Worm (Caenorhabditis elegans): Measurements from ENCODE around the gene F27D9.2.

F27D9.2 gene

DNA sequence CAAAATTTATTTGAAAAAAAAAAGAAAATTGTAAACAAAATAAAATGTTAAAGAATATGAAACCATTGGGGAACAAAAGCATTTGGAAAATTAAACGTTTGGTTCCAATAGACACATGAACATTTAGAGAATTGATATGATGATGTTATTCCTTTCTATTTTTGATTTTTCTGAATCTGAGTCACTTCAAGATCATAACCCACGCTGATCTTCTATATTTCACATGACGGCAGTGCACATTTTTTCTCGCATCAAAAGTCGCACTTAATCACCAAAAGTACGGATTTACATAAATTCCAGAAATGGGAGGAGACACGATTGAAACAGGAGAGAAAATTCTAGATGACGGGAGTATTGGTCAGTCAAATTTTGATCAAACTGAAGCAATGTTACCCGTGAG lies at the start of gene F27D9.2:
Gene F27D9.2 (plus strand): TSS at position 301 of the 400 bp plus-strand sequence.
- TF ChIP-seq cey-2 (tag; optimal IDR thresholded peaks at IDR 0.05; ENCODE audit: borderline replicate concordance, insufficient read depth), result no peak

DNA sequence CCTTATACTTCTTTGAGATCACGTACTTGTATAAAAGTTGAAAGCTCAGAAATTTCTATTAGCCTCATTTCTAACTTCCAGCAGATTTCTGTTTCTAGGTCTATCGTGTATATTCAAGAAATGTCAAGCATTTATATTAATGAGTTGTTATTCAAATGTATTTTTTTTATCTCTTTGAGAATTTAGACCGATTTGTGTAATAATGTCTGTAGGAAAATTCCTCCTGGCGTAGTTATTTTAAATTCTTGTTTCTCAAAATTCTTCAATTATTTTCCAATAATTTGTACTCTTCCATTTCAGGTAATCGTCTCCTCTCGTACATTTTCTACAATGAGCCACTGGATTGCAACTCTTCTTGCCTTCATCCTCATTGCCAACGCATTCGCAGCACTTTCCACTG lies 45.4 kb upstream of the F27D9.2 start, which contains the start of gene nlp-61:
Gene nlp-61 (plus strand): TSS at position 301 of the 400 bp plus-strand sequence.
- TF ChIP-seq aha-1 (tag) (peak; percentile 76), hlh-30 (tag; optimal IDR thresholded peaks at IDR 0.05; ENCODE audit: insufficient read depth) (no peak)

DNA sequence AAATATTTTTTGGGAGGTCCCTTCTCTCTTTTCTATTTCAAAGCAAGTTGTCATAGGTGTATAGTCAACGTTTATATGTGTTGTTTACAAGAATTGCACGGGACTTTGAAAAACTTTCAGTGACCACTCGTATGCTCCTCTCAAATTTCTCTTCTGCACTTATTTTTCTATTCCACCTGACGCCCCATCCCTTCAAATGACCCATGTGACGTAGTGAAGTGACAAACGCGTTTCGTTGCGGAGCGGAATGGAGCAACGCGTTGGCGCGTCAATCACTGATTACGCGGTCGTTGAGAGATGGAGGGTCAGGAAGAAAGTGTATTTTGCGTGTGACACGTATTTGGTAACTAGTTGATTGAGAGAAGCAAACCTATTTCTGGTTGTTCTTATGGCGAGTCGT lies 36.8 kb upstream of the F27D9.2 start:
- TF ChIP-seq rbr-2 (tag; optimal IDR thresholded peaks at IDR 0.05) (no peak), T26A8.4 (GFP tag; IDR thresholded peaks at IDR 0.05) (0 out of 2 replicates have a peak, but pooled peaks have one; percentile 25), hif-1 (tag; optimal IDR thresholded peaks at IDR 0.05) (peak in 1 of 2 experiments; percentile 76), mdl-1 (tag; optimal IDR thresholded peaks at IDR 0.05) (peak in 1 of 2 experiments; percentile 9), Y5F2A.4 (GFP tag; optimal IDR thresholded peaks at IDR 0.05) (no peak), unc-62 (GFP tag; optimal IDR thresholded peaks at IDR 0.05 in 1 of 2) (peak in 1 of 2 experiments; percentile 4), unc-62 (tag; optimal IDR thresholded peaks at IDR 0.05) (no peak), hlh-30 (tag; optimal IDR thresholded peaks at IDR 0.05; ENCODE audit: insufficient read depth) (peak; percentile 73), daf-16 (GFP tag; optimal IDR thresholded peaks at IDR 0.05) (peak in 1 of 2 experiments; percentile 62), daf-16 (tag; optimal IDR thresholded peaks at IDR 0.05) (peak; percentile 35), hlh-11 (tag; optimal IDR thresholded peaks at IDR 0.05) (peak; percentile 87), Y48G9A.11 (GFP tag; IDR thresholded peaks at IDR 0.05) (no peak), zag-1 (tag; optimal IDR thresholded peaks at IDR 0.05) (no peak)

DNA sequence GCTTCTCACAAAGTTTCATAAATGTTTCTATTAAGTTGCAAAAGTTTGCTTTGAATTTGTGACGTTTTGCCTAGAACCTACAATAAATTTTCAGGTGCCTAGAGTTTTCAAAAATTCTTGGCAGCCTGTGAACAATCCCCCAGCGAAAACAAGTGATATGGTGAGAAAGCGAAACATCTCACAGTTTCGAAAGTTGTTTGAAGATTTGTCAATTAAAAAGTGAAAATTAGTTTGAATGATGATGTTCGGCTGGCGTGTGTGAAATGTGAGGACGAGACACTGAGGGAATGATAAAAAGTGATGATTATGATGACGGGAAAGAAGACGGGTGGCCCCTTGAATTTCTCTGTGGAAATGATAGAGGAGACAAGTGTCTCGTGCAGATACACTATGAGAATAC lies 34.0 kb upstream of the F27D9.2 start:
- TF ChIP-seq T20F7.1 (GFP tag; optimal IDR thresholded peaks at IDR 0.05) (no peak), duxl-1 (tag; optimal IDR thresholded peaks at IDR 0.05; ENCODE audit: poor library complexity) (no peak), zag-1 (tag; optimal IDR thresholded peaks at IDR 0.05) (no peak), hif-1 (tag; optimal IDR thresholded peaks at IDR 0.05) (no peak), nhr-237 (tag; optimal IDR thresholded peaks at IDR 0.05) (no peak), unc-62 (GFP tag; optimal IDR thresholded peaks at IDR 0.05 in 1 of 2) (peak in 1 of 2 experiments; percentile 58), unc-62 (tag; optimal IDR thresholded peaks at IDR 0.05) (no peak), dve-1 (tag; optimal IDR thresholded peaks at IDR 0.05; ENCODE audit: insufficient read depth) (no peak), aha-1 (tag) (peak; percentile 50), hlh-30 (tag; optimal IDR thresholded peaks at IDR 0.05; ENCODE audit: insufficient read depth) (peak; percentile 47)

DNA sequence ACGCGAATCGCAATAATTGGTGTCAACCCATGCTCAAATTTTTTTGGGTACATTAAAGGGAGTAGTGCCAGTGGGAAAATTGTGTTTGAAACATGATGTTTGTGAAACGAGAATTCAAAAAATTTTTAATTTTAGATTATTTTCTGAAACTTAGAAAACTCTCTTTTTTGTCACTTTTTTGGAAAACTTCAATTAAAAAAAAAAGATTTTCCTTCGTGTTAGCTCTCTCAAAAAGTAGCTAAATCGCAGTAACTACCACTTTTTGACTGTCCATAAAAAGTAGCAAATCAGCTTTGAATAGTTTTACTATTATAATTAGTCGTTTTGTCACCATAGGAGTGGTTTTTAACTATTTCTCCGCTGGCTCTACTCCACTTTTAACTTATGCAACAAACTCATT lies 32.4 kb upstream of the F27D9.2 start:
- TF ChIP-seq aha-1 (tag) (peak; percentile 91), F44E2.7 (GFP tag; IDR thresholded peaks at IDR 0.05) (no peak), lin-1 (GFP tag; IDR thresholded peaks at IDR 0.05) (no peak), mxl-3 (GFP tag; optimal IDR thresholded peaks at IDR 0.05) (no peak), nhr-25 (tag; optimal IDR thresholded peaks at IDR 0.05; ENCODE audit: borderline replicate concordance, insufficient read depth) (no peak), T26A8.4 (GFP tag; IDR thresholded peaks at IDR 0.05) (no peak)

DNA sequence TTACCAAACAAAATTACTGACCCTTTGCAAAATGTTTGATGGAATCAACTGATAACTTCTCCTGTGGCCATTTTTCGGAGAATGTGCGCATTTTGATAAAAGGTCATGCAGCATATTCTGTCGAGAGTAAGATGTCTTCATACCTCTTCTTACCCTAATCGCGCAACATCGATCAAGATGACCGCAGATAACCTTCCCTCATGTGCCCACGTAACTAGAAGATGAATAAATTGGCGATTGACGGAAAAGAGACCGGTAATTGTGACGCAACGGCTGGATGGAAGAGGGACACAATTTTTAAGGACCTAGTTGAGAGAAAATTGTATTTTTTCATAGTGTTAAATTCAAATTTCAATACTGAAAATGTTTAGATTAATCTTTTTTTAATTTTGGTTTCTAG lies 32.0 kb upstream of the F27D9.2 start:
- TF ChIP-seq nhr-111 (GFP tag; optimal IDR thresholded peaks at IDR 0.05), result no peak
- no peak for TF ChIP-seq lin-13 (GFP tag; optimal IDR thresholded peaks at IDR 0.05)
- TF ChIP-seq mdt-29 (GFP tag; IDR thresholded peaks at IDR 0.05), result no peak
- TF ChIP-seq fkh-10 (GFP tag; optimal IDR thresholded peaks at IDR 0.05), result no peak
- no peak for TF ChIP-seq nhr-10 (tag; optimal IDR thresholded peaks at IDR 0.05)
- no peak for TF ChIP-seq zip-2 (tag; optimal IDR thresholded peaks at IDR 0.05)
- no peak for TF ChIP-seq daf-12 (tag; optimal IDR thresholded peaks at IDR 0.05)
- TF ChIP-seq spr-3 (GFP tag; optimal IDR thresholded peaks at IDR 0.05), result no peak
- TF ChIP-seq set-16 (GFP tag; IDR thresholded peaks at IDR 0.05), result no peak
- no peak for TF ChIP-seq egl-27 (tag; optimal IDR thresholded peaks at IDR 0.05)
- no peak for TF ChIP-seq rbr-2 (tag; optimal IDR thresholded peaks at IDR 0.05)
- TF ChIP-seq unc-39 (tag; optimal IDR thresholded peaks at IDR 0.05), result no peak
- TF ChIP-seq saeg-2 (GFP tag; IDR thresholded peaks at IDR 0.05), result no peak
- no peak for TF ChIP-seq Y5F2A.4 (GFP tag; optimal IDR thresholded peaks at IDR 0.05)
- TF ChIP-seq lin-15B (tag; optimal IDR thresholded peaks at IDR 0.05), result no peak
- TF ChIP-seq egl-43 (GFP tag; IDR thresholded peaks at IDR 0.05), result no peak
- TF ChIP-seq php-3 (GFP tag; IDR thresholded peaks at IDR 0.05), result no peak
- no peak for TF ChIP-seq ctbp-1 (GFP tag; IDR thresholded peaks at IDR 0.05)
- TF ChIP-seq lin-1 (GFP tag; IDR thresholded peaks at IDR 0.05), result no peak
